Worm (Caenorhabditis elegans): Measurements from ENCODE around the gene wdr-5.3.

The wdr-5.3 gene

DNA sequence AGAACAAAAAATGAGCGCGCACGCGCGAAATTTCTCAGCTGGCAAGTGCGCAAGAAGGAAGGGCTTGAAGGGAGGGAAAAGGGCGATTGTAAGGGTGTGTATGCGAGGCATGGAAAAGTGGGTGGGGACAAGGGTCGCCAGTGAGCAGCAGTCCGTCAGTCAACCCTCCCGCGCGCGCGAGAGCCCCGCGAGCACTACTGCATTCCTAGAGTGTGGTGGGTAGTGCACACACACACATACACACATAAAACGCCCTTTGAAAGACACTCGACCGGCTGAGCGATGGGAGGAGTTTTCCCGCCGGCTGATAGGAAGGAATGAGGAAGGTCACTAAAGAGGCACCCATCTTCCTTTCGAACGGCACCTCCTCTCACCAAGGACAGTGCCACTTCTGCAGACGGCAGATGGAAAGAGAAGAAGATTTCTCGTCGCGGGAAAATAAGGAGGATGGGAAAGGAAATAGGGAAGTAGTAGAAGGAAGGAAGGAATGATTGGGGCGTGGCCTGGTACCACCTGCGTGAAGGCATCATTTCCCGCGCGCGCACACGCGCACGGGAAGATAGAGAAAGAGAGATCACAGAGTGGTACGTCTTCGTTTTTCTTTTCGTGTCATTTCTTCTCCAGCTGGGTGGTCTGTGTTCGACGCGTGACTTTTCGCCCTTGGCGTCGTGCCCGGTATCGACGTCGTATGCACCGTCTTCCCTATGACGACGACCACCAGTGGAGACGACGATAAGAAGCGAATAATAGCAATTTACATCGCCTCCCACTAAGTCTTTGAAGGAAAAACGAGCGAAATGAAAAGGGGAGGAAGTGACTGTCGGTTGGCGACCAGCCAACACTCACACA is 19.8 kb upstream of the wdr-5.3 start (continued):
- TF ChIP-seq sptf-1 (tag; optimal IDR thresholded peaks at IDR 0.05) = no peak
- TF ChIP-seq elt-2 (tag; optimal IDR thresholded peaks at IDR 0.05) = no peak
- no peak for TF ChIP-seq nhr-12 (tag; optimal IDR thresholded peaks at IDR 0.05)
- TF ChIP-seq ztf-11 (tag; optimal IDR thresholded peaks at IDR 0.05) = peak in 1 of 2 experiments; percentile 39
- TF ChIP-seq nhr-90 (tag; optimal IDR thresholded peaks at IDR 0.05; ENCODE audit: poor library complexity) = peak; percentile 80
- peak; percentile 64 for TF ChIP-seq irx-1 (tag; optimal IDR thresholded peaks at IDR 0.05)
- TF ChIP-seq vab-15 (tag; optimal IDR thresholded peaks at IDR 0.05) = peak; percentile 13
- peak; percentile 77 for TF ChIP-seq skn-1 (tag; optimal IDR thresholded peaks at IDR 0.05)
- TF ChIP-seq ceh-8 (GFP tag; optimal IDR thresholded peaks at IDR 0.05) = no peak
- no peak for TF ChIP-seq fos-1 (tag; optimal IDR thresholded peaks at IDR 0.05)
- peak; percentile 34 for TF ChIP-seq jun-1 (tag; optimal IDR thresholded peaks at IDR 0.05)
- TF ChIP-seq blmp-1 (tag; optimal IDR thresholded peaks at IDR 0.05) = peak; percentile 85
- TF ChIP-seq nhr-11 (tag; optimal IDR thresholded peaks at IDR 0.05) = no peak
- peak; percentile 73 for TF ChIP-seq grh-1 (GFP tag; IDR thresholded peaks at IDR 0.05)
- TF ChIP-seq C34B4.2 (tag; optimal IDR thresholded peaks at IDR 0.05) = no peak
- no peak for TF ChIP-seq lin-15B (tag; optimal IDR thresholded peaks at IDR 0.05)
- peak; percentile 5 to 24 for TF ChIP-seq efl-1 (optimal IDR thresholded peaks at IDR 0.05)
- peak in 1 of 2 experiments; percentile 90 for TF ChIP-seq efl-1 (GFP tag; optimal IDR thresholded peaks at IDR 0.05 in 1 of 2)
- peak; percentile 55 for TF ChIP-seq nhr-47 (tag; optimal IDR thresholded peaks at IDR 0.05)
- TF ChIP-seq xbp-1 (tag; optimal IDR thresholded peaks at IDR 0.05) = peak; percentile 19
- peak; percentile 69 for TF ChIP-seq snu-23 (GFP tag; optimal IDR thresholded peaks at IDR 0.05)
- peak in 1 of 2 experiments; percentile 68 for TF ChIP-seq lin-35 (GFP tag; optimal IDR thresholded peaks at IDR 0.05)
- TF ChIP-seq unc-130 (tag; optimal IDR thresholded peaks at IDR 0.05) = peak; percentile 58
- peak; percentile 26 for TF ChIP-seq pax-3 (tag; optimal IDR thresholded peaks at IDR 0.05)
- TF ChIP-seq ets-5 (GFP tag; IDR thresholded peaks at IDR 0.05) = no peak
- no peak for TF ChIP-seq sup-37 (GFP tag; optimal IDR thresholded peaks at IDR 0.05)
- TF ChIP-seq efl-3 (GFP tag; optimal IDR thresholded peaks at IDR 0.05) = peak; percentile 29
- TF ChIP-seq lsy-2 (tag; optimal IDR thresholded peaks at IDR 0.05) = peak; percentile 46 to 62
- peak; percentile 22 for TF ChIP-seq snpc-4 (tag; optimal IDR thresholded peaks at IDR 0.05)
- no peak for TF ChIP-seq tlp-1 (tag; optimal IDR thresholded peaks at IDR 0.05)
- TF ChIP-seq ceh-88 (GFP tag; IDR thresholded peaks at IDR 0.05) = 0 out of 2 replicates have a peak, but pooled peaks have one; percentile 31
- TF ChIP-seq unc-98 (GFP tag; IDR thresholded peaks at IDR 0.05) = no peak
- TF ChIP-seq mdl-1 (tag; optimal IDR thresholded peaks at IDR 0.05) = peak in 1 of 2 experiments; percentile 91

ce11 chrV:10718037-10718436 is 18.9 kb upstream of the wdr-5.3 start:
- TF ChIP-seq egl-27 (tag; optimal IDR thresholded peaks at IDR 0.05) (no peak), zag-1 (tag; optimal IDR thresholded peaks at IDR 0.05) (no peak), efl-1 (optimal IDR thresholded peaks at IDR 0.05) (no peak), efl-1 (GFP tag; optimal IDR thresholded peaks at IDR 0.05 in 1 of 2) (peak in 1 of 2 experiments; percentile 59), dsc-1 (tag; optimal IDR thresholded peaks at IDR 0.05) (peak; percentile 60), ceh-88 (GFP tag; IDR thresholded peaks at IDR 0.05) (no peak), C16A3.4 (tag; optimal IDR thresholded peaks at IDR 0.05) (no peak), mab-9 (GFP tag; IDR thresholded peaks at IDR 0.05) (no peak), lin-39 (tag; optimal IDR thresholded peaks at IDR 0.05) (no peak), irx-1 (tag; optimal IDR thresholded peaks at IDR 0.05) (no peak), aly-2 (tag; optimal IDR thresholded peaks at IDR 0.05) (no peak), F16B12.6 (tag; optimal IDR thresholded peaks at IDR 0.05) (no peak), lin-13 (GFP tag; optimal IDR thresholded peaks at IDR 0.05) (no peak), lin-14 (GFP tag; optimal IDR thresholded peaks at IDR 0.05) (no peak), ceh-90 (tag; optimal IDR thresholded peaks at IDR 0.05) (no peak), snu-23 (GFP tag; optimal IDR thresholded peaks at IDR 0.05) (no peak), unc-30 (tag; optimal IDR thresholded peaks at IDR 0.05) (no peak), fkh-8 (tag; optimal IDR thresholded peaks at IDR 0.05) (peak; percentile 29), nhr-71 (tag; optimal IDR thresholded peaks at IDR 0.05) (no peak)

Data from whole organism, L1 larva.